Worm (Caenorhabditis elegans) whole organism, L4/young adult: Measurements from ENCODE around the gene T24E12.3.

Experiments
- W03F9.2 ChIP-seq: fragments of 150-350 bp; optimal IDR thresholded peaks from 2 replicates; lab custom pipeline; 2014; ENCODE audit warnings: missing biosample characterization, missing genetic modification characterization
- dao-5 ChIP-seq: sonication (generic microtip); optimal IDR thresholded peaks from 2 replicates; lab custom pipeline; 2016; ENCODE audit warnings: missing genotype, missing genetic modification characterization, moderate library complexity, missing compliant biosample characterization
- him-1 ChIP-seq: sonication (generic microtip); optimal IDR thresholded peaks from 2 replicates; lab custom pipeline; 2016; ENCODE audit warnings: missing genotype, missing genetic modification reagents, missing genetic modification characterization, missing compliant biosample characterization

- TF ChIP-seq W03F9.2 (no peak), him-1 (tag; lab: Kevin White, UChicago) (no peak), dao-5 (tag; lab: Kevin White, UChicago) (no peak)
These were observed 11.3 kb upstream of the T24E12.3 start, which contains the start of gene srx-112 for ce11 chrII:3764486-3764885.
